Worm (Caenorhabditis elegans): Measurements from ENCODE around the gene stg-2.

- no peak for TF ChIP-seq nhr-237 (tag; optimal IDR thresholded peaks at IDR 0.05)
- no peak for TF ChIP-seq nhr-28 (tag; optimal IDR thresholded peaks at IDR 0.05)
- no peak for TF ChIP-seq sem-2 (GFP tag; optimal IDR thresholded peaks at IDR 0.05)
- TF ChIP-seq nhr-12 (tag; optimal IDR thresholded peaks at IDR 0.05) = no peak
- no peak for TF ChIP-seq lin-32 (GFP tag; optimal IDR thresholded peaks at IDR 0.05)
- no peak for TF ChIP-seq ztf-11 (tag; optimal IDR thresholded peaks at IDR 0.05)
- TF ChIP-seq pha-4 (tag; optimal IDR thresholded peaks at IDR 0.05) = no peak
- no peak for TF ChIP-seq unc-62 (GFP tag; optimal IDR thresholded peaks at IDR 0.05)
- no peak for TF ChIP-seq snpc-4 (tag; optimal IDR thresholded peaks at IDR 0.05)
- TF ChIP-seq drap-1 (GFP tag; optimal IDR thresholded peaks at IDR 0.05) = no peak
- no peak for TF ChIP-seq lsy-2 (tag; optimal IDR thresholded peaks at IDR 0.05)
Measured at ce11 chrX:8648582-8648981, 4.9 kb upstream of the stg-2 start.
